Comparison of ENCODE assay signal across 5 fruit fly cellular contexts in the genomic region with DNA sequence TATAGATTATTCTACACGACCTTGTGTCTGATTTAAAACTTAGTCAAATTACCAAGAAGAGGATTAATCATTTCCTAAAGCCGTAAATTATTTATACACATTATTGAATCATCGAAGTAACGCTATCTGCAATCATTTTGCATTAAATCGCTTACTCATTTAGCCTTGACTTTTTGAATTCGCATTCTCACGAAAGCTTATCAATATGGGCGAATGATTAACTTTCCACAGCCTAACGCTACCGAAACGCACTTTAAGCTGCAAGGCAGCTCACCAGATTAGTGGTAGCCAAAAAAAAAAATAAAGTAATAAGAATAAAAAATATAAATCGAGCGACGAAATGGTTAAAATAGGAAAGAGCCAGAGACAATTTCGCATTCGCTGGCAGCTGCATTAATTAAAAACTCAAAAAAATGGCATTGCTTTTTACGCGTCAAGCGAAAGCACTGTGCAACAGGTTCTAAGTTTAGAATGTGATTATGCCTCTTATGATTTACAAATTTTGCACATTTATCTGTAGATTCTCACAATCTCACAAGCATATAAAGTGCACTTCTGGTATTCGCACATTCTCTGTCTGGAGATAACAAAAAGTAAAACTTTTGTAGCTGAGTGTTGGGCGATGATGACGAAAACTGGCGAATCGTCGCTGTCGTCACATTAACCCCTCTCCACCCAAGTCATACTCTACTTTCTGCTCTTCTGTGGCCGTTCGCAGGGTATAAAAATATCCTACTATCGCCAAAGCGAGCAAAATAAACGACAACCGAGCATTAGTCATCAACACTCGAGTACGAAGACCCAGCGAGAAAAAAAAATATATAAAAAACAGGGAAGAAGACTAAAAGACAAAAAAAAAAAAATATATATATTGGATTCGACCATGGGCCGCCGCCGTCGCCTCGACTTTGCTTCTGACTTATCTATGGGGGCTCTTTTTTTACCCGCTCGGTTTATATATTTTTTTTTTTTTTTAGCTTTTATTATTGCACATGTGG.
TF ChIP-seq lines count a peak whose summit lies in the region.

No protein-coding gene starts in this region.

TF ChIP-seq in whole organism, adult, 20 proteins besides CTCF, POLR2A, EP300 and RAD21 (continued from another document):
- TF ChIP-seq CG7045 (GFP tag; optimal IDR thresholded peaks at IDR 0.05; lab: Kevin White, UChicago), result peak; percentile 76
- no peak for TF ChIP-seq toe (GFP tag; optimal IDR thresholded peaks at IDR 0.05; lab: Kevin White, UChicago)
- peak; percentile 53 for TF ChIP-seq CG11617 (GFP tag; optimal IDR thresholded peaks at IDR 0.05; lab: Kevin White, UChicago)
- peak; percentile 79 for TF ChIP-seq CG33017 (tag; optimal IDR thresholded peaks at IDR 0.05; lab: Kevin White, UChicago)
- no peak for TF ChIP-seq cic (GFP tag; optimal IDR thresholded peaks at IDR 0.05; lab: Kevin White, UChicago)

TF ChIP-seq in whole organism, embryonic, 481 proteins besides CTCF, POLR2A, EP300 and RAD21 (continued from another document and continues in another):
- TF ChIP-seq mirr (GFP tag; optimal IDR thresholded peaks at IDR 0.05; lab: Kevin White, UChicago) (peak; percentile 21), Fer1 (GFP tag; optimal IDR thresholded peaks at IDR 0.05; lab: Kevin White, UChicago) (peak; percentile 58), sqz (GFP tag; optimal IDR thresholded peaks at IDR 0.05; lab: Kevin White, UChicago) (no peak), Ada2b (GFP tag; IDR thresholded peaks at IDR 0.05; lab: Robert Waterston, UW) (peak; percentile 83), CG4820 (GFP tag; optimal IDR thresholded peaks at IDR 0.05; lab: Kevin White, UChicago) (peak; percentile 29), odd (GFP tag; optimal IDR thresholded peaks at IDR 0.05; lab: Kevin White, UChicago) (no peak), CG8281 (tag; optimal IDR thresholded peaks at IDR 0.05; lab: Kevin White, UChicago) (no peak), trh (GFP tag; optimal IDR thresholded peaks at IDR 0.05; lab: Kevin White, UChicago) (no peak), Hr51 (GFP tag; optimal IDR thresholded peaks at IDR 0.05; lab: Kevin White, UChicago) (peak; percentile 32 to 68), D (optimal IDR thresholded peaks at IDR 0.05; lab: Kevin White, UChicago) (no peak), D (GFP tag; optimal IDR thresholded peaks at IDR 0.05; lab: Kevin White, UChicago) (no peak), H15 (GFP tag; IDR thresholded peaks at IDR 0.05; lab: Robert Waterston, UW) (no peak), usp (GFP tag; optimal IDR thresholded peaks at IDR 0.05; lab: Kevin White, UChicago) (no peak), HmgD (GFP tag; optimal IDR thresholded peaks at IDR 0.05; lab: Kevin White, UChicago) (no peak), CG3281 (GFP tag; optimal IDR thresholded peaks at IDR 0.05; lab: Kevin White, UChicago) (peak; percentile 80), CG13287 (GFP tag; IDR thresholded peaks at IDR 0.05; lab: Robert Waterston, UW; ENCODE audit: partially characterized antibody) (no peak), gce (GFP tag; IDR thresholded peaks at IDR 0.05; lab: Robert Waterston, UW) (0 out of 3 replicates have a peak, but pooled peaks have one; percentile 16), Hand (GFP tag; optimal IDR thresholded peaks at IDR 0.05; lab: Kevin White, UChicago) (peak; percentile 15), lola (GFP tag; optimal IDR thresholded peaks at IDR 0.05; lab: Kevin White, UChicago) (no peak), cas (GFP tag; IDR thresholded peaks at IDR 0.05; lab: Robert Waterston, UW) (peak; percentile 47; the same call in 1 of the 2 replicates), Dek (tag; optimal IDR thresholded peaks at IDR 0.05; lab: Kevin White, UChicago) (peak; percentile 67), Fer2 (tag; optimal IDR thresholded peaks at IDR 0.05; lab: Kevin White, UChicago) (peak; percentile 34), nerfin-1 (tag; optimal IDR thresholded peaks at IDR 0.05; lab: Kevin White, UChicago) (no peak), CG16813 (GFP tag; IDR thresholded peaks at IDR 0.05; lab: Robert Waterston, UW; ENCODE audit: partially characterized antibody) (no peak), chinmo (GFP tag; IDR thresholded peaks at IDR 0.05; lab: Robert Waterston, UW; ENCODE audit: partially characterized antibody) (peak; percentile 59; the same call in 2 of the 4 replicates), CG11093 (GFP tag; IDR thresholded peaks at IDR 0.05; lab: Robert Waterston, UW) (no peak), CG12769 (tag; optimal IDR thresholded peaks at IDR 0.05; lab: Kevin White, UChicago) (peak; percentile 89), ATbp (GFP tag; optimal IDR thresholded peaks at IDR 0.05; lab: Kevin White, UChicago) (peak; percentile 42)

TF ChIP-seq in whole organism, prepupa, 60 proteins besides CTCF, POLR2A, EP300 and RAD21 (continued from another document and continues in another):
- peak; percentile 61 for TF ChIP-seq Lpt (GFP tag; optimal IDR thresholded peaks at IDR 0.05; lab: Kevin White, UChicago)
- TF ChIP-seq acj6 (GFP tag; optimal IDR thresholded peaks at IDR 0.05; lab: Kevin White, UChicago), result peak; percentile 92
- peak; percentile 87 to 90 for TF ChIP-seq ss (GFP tag; optimal IDR thresholded peaks at IDR 0.05; lab: Kevin White, UChicago)
- peak; percentile 79 for TF ChIP-seq CG6276 (GFP tag; optimal IDR thresholded peaks at IDR 0.05; lab: Kevin White, UChicago)
- TF ChIP-seq salr (GFP tag; optimal IDR thresholded peaks at IDR 0.05; lab: Kevin White, UChicago), result peak; percentile 44 to 85
- TF ChIP-seq CG10631 (GFP tag; optimal IDR thresholded peaks at IDR 0.05; lab: Kevin White, UChicago), result peak; percentile 84
- TF ChIP-seq CG3032 (tag; optimal IDR thresholded peaks at IDR 0.05; lab: Kevin White, UChicago), result peak; percentile 47
- peak; percentile 76 for TF ChIP-seq dac (GFP tag; optimal IDR thresholded peaks at IDR 0.05; lab: Kevin White, UChicago)
- TF ChIP-seq net (GFP tag; optimal IDR thresholded peaks at IDR 0.05; lab: Kevin White, UChicago), result peak; percentile 84
- TF ChIP-seq CG6792 (GFP tag; optimal IDR thresholded peaks at IDR 0.05; lab: Kevin White, UChicago), result peak; percentile 89
- peak; percentile 86 for TF ChIP-seq CG11762 (GFP tag; optimal IDR thresholded peaks at IDR 0.05; lab: Kevin White, UChicago; ENCODE audit: insufficient read depth)
- peak; percentile 32; the same call in 1 of the 3 replicates for TF ChIP-seq eg (GFP tag; IDR thresholded peaks at IDR 0.05; lab: Robert Waterston, UW)
- peak; percentile 76 for TF ChIP-seq CG9139 (GFP tag; optimal IDR thresholded peaks at IDR 0.05; lab: Kevin White, UChicago)
- peak; percentile 90 for TF ChIP-seq CG10669 (GFP tag; optimal IDR thresholded peaks at IDR 0.05; lab: Kevin White, UChicago)
- TF ChIP-seq Eip93F (GFP tag; optimal IDR thresholded peaks at IDR 0.05; lab: Kevin White, UChicago), result peak; percentile 72
- peak; percentile 71 for TF ChIP-seq Blimp-1 (GFP tag; optimal IDR thresholded peaks at IDR 0.05; lab: Kevin White, UChicago)
- TF ChIP-seq Eip75B (GFP tag; optimal IDR thresholded peaks at IDR 0.05; lab: Kevin White, UChicago), result peak; percentile 88
- TF ChIP-seq fd59A (GFP tag; optimal IDR thresholded peaks at IDR 0.05; lab: Kevin White, UChicago), result peak; percentile 80
- peak; percentile 85 for TF ChIP-seq Hr4 (GFP tag; optimal IDR thresholded peaks at IDR 0.05; lab: Kevin White, UChicago)
- TF ChIP-seq CG8119 (GFP tag; IDR thresholded peaks at IDR 0.05; lab: Robert Waterston, UW), result peak; percentile 81
- TF ChIP-seq Gug (GFP tag; IDR thresholded peaks at IDR 0.05; lab: Robert Waterston, UW), result peak; percentile 85
- TF ChIP-seq CG6163 (GFP tag; IDR thresholded peaks at IDR 0.05; lab: Robert Waterston, UW), result peak; percentile 96
- TF ChIP-seq Ets21C (GFP tag; optimal IDR thresholded peaks at IDR 0.05; lab: Kevin White, UChicago), result peak; percentile 91
- peak; percentile 86 for TF ChIP-seq CG8632 (GFP tag; optimal IDR thresholded peaks at IDR 0.05; lab: Kevin White, UChicago)
- TF ChIP-seq CG7368 (GFP tag; optimal IDR thresholded peaks at IDR 0.05; lab: Kevin White, UChicago), result peak; percentile 95
- peak; percentile 84 for TF ChIP-seq CG6854 (GFP tag; optimal IDR thresholded peaks at IDR 0.05; lab: Kevin White, UChicago)
- TF ChIP-seq Hr39 (GFP tag; optimal IDR thresholded peaks at IDR 0.05; lab: Kevin White, UChicago), result peak; percentile 95
- peak; percentile 94 for TF ChIP-seq Met (GFP tag; optimal IDR thresholded peaks at IDR 0.05; lab: Kevin White, UChicago)
- peak; percentile 75 for TF ChIP-seq CG11294 (GFP tag; IDR thresholded peaks at IDR 0.05; lab: Robert Waterston, UW)

TF ChIP-seq in whole organism, pupa, 21 proteins besides CTCF, POLR2A, EP300 and RAD21 (continued from another document):
- TF ChIP-seq EcR (GFP tag; optimal IDR thresholded peaks at IDR 0.05; lab: Kevin White, UChicago) (peak; percentile 84), CG34367 (tag; optimal IDR thresholded peaks at IDR 0.05; lab: Kevin White, UChicago) (peak; percentile 79), gl (tag; optimal IDR thresholded peaks at IDR 0.05; lab: Kevin White, UChicago) (peak; percentile 76)
TF ChIP-seq in whole organism, pupa: peak in this region for 21.

TF ChIP-seq in whole organism, wandering third instar larva, 38 proteins besides CTCF, POLR2A, EP300 and RAD21 (continued from another document):
- TF ChIP-seq foxo (GFP tag; optimal IDR thresholded peaks at IDR 0.05; lab: Kevin White, UChicago) (peak; percentile 86 to 95), h (GFP tag; optimal IDR thresholded peaks at IDR 0.05; lab: Kevin White, UChicago) (peak; percentile 95), tai (GFP tag; optimal IDR thresholded peaks at IDR 0.05; lab: Kevin White, UChicago) (peak; percentile 80), Myc (optimal IDR thresholded peaks at IDR 0.05; lab: Kevin White, UChicago) (no peak), Rel (GFP tag; optimal IDR thresholded peaks at IDR 0.05; lab: Kevin White, UChicago) (peak; percentile 72), Rel (tag; optimal IDR thresholded peaks at IDR 0.05; lab: Kevin White, UChicago) (peak; percentile 66), ey (GFP tag; optimal IDR thresholded peaks at IDR 0.05; lab: Kevin White, UChicago) (peak; percentile 95), psq (GFP tag; optimal IDR thresholded peaks at IDR 0.05; lab: Kevin White, UChicago) (peak; percentile 83), CG32264 (GFP tag; optimal IDR thresholded peaks at IDR 0.05; lab: Kevin White, UChicago) (peak; percentile 93), sage (GFP tag; optimal IDR thresholded peaks at IDR 0.05; lab: Kevin White, UChicago) (peak; percentile 92), N (GFP tag; optimal IDR thresholded peaks at IDR 0.05; lab: Kevin White, UChicago) (no peak), usp (GFP tag; optimal IDR thresholded peaks at IDR 0.05; lab: Kevin White, UChicago) (no peak), pan (optimal IDR thresholded peaks at IDR 0.05; lab: Kevin White, UChicago) (no peak), Dif (GFP tag; optimal IDR thresholded peaks at IDR 0.05; lab: Kevin White, UChicago; ENCODE audit: partially characterized antibody) (no peak), Hnf4 (GFP tag; optimal IDR thresholded peaks at IDR 0.05; lab: Kevin White, UChicago) (peak; percentile 93), CrebA (GFP tag; optimal IDR thresholded peaks at IDR 0.05; lab: Kevin White, UChicago; ENCODE audit: borderline replicate concordance) (peak; percentile 71), Abd-B (GFP tag; optimal IDR thresholded peaks at IDR 0.05; lab: Kevin White, UChicago) (no peak), Jra (GFP tag; optimal IDR thresholded peaks at IDR 0.05; lab: Kevin White, UChicago) (peak; percentile 73), OdsH (GFP tag; optimal IDR thresholded peaks at IDR 0.05; lab: Kevin White, UChicago) (peak; percentile 92)
